Worm (Caenorhabditis elegans) whole organism, L3 larva: ENCODE measurements around the gene byn-1.
A peak's percentile ranks its signal among the peaks of the same experiment; 100 is the strongest.

Source experiments
- R02D3.7 ChIP-seq: fragments of 150-350 bp; optimal IDR thresholded peaks from 2 replicates; lab custom pipeline; 2014; ENCODE audit warnings: missing biosample characterization, missing genetic modification characterization
- ZK546.5 ChIP-seq: sonication (generic microtip); optimal IDR thresholded peaks from 2 replicates; lab custom pipeline; 2017; ENCODE audit warnings: missing biosample characterization, missing genetic modification characterization
- aly-2 ChIP-seq: fragments of 150-350 bp; optimal IDR thresholded peaks from 2 replicates; lab custom pipeline; 2014; ENCODE audit warnings: missing biosample characterization, missing genetic modification characterization
- ama-1 ChIP-seq: fragments of 150-350 bp; optimal IDR thresholded peaks from 2 replicates; lab custom pipeline; 2018
- ceh-16 ChIP-seq: sonication (generic microtip); optimal IDR thresholded peaks from 2 replicates; lab custom pipeline; 2017; ENCODE audit warnings: missing biosample characterization, missing genetic modification characterization
- ceh-82 ChIP-seq: fragments of 150-350 bp; optimal IDR thresholded peaks from 2 replicates; lab custom pipeline; 2014; ENCODE audit warnings: missing biosample characterization, missing genetic modification characterization
- ceh-9 ChIP-seq: sonication (generic microtip); optimal IDR thresholded peaks from 2 replicates; lab custom pipeline; 2018; ENCODE audit warnings: missing biosample characterization, missing genetic modification characterization
- daf-12 ChIP-seq: fragments of 150-350 bp; optimal IDR thresholded peaks from 2 replicates; lab custom pipeline; 2014; ENCODE audit warnings: missing biosample characterization, missing genetic modification reagents, missing genetic modification characterization
- egl-27 ChIP-seq: sonication (generic microtip); optimal IDR thresholded peaks from 4 replicates; lab custom pipeline; 2017; ENCODE audit warnings: missing biosample characterization, missing genetic modification reagents, missing genetic modification characterization
- egl-5 ChIP-seq: fragments of 150-350 bp; optimal IDR thresholded peaks from 2 replicates; lab custom pipeline; 2017; ENCODE audit warnings: missing biosample characterization, missing genetic modification reagents, missing genetic modification characterization, inconsistent platforms
- elt-1 ChIP-seq: fragments of 150-350 bp; optimal IDR thresholded peaks from 2 replicates; lab custom pipeline; 2014; ENCODE audit warnings: missing biosample characterization, missing genetic modification characterization
- elt-2 ChIP-seq: sonication (generic microtip); optimal IDR thresholded peaks from 2 replicates; lab custom pipeline; 2016; ENCODE audit warnings: missing genetic modification reagents, mild to moderate bottlenecking, missing genetic modification characterization, missing compliant biosample characterization
- elt-3 ChIP-seq, 3 experiments: fragments of 150-350 bp in 1 of 3; sonication (generic microtip) in 2 of 3; optimal IDR thresholded peaks; 2 replicates in 2 of 3; 4 replicates in 1 of 3; lab custom pipeline; 2014 to 2017; ENCODE audit warnings: missing biosample characterization in 3 of 3, missing genetic modification characterization in 3 of 3
- eor-1 ChIP-seq, 2 experiments: fragments of 150-350 bp; optimal IDR thresholded peaks; 2 replicates each; lab custom pipeline; 2014 to 2018; ENCODE audit warnings: missing biosample characterization in 2 of 2, missing genetic modification characterization in 2 of 2
- fkh-10 ChIP-seq: sonication (generic microtip); optimal IDR thresholded peaks from 2 replicates; lab custom pipeline; 2017; ENCODE audit warnings: missing biosample characterization, missing genetic modification reagents, missing genetic modification characterization
- fkh-2 ChIP-seq: fragments of 150-350 bp; optimal IDR thresholded peaks from 2 replicates; lab custom pipeline; 2014; ENCODE audit warnings: missing biosample characterization, missing genetic modification reagents, missing genetic modification characterization
- fos-1 ChIP-seq: fragments of 150-350 bp; optimal IDR thresholded peaks from 2 replicates; lab custom pipeline; 2014; ENCODE audit warnings: missing biosample characterization, missing genetic modification characterization
- hmg-11 ChIP-seq: sonication (generic microtip); optimal IDR thresholded peaks from 2 replicates; lab custom pipeline; 2016; ENCODE audit warnings: missing genetic modification characterization, missing compliant biosample characterization
- lin-15B ChIP-seq: fragments of 150-350 bp; optimal IDR thresholded peaks from 2 replicates; lab custom pipeline; 2014; ENCODE audit warnings: missing biosample characterization, missing genetic modification characterization
- lin-39 ChIP-seq: fragments of 150-350 bp; optimal IDR thresholded peaks from 2 replicates; lab custom pipeline; 2018; ENCODE audit warnings: missing biosample characterization, missing genetic modification reagents, missing genetic modification characterization
- lsy-12 ChIP-seq: sonication (generic microtip); optimal IDR thresholded peaks from 2 replicates; lab custom pipeline; 2016; ENCODE audit warnings: mild to moderate bottlenecking, missing genetic modification characterization, missing compliant biosample characterization
- mdl-1 ChIP-seq: fragments of 150-350 bp; optimal IDR thresholded peaks from 2 replicates; lab custom pipeline; 2014; ENCODE audit warnings: missing biosample characterization, missing genetic modification characterization
- mml-1 ChIP-seq: fragments of 150-350 bp; sonication (generic microtip); optimal IDR thresholded peaks from 3 replicates; lab custom pipeline; 2014; ENCODE audit warnings: missing biosample characterization, missing genetic modification characterization
- nhr-11 ChIP-seq: fragments of 150-350 bp; optimal IDR thresholded peaks from 2 replicates; lab custom pipeline; 2014; ENCODE audit warnings: missing biosample characterization, missing genetic modification characterization
- nhr-12 ChIP-seq: fragments of 150-350 bp; optimal IDR thresholded peaks from 2 replicates; lab custom pipeline; 2014; ENCODE audit warnings: missing biosample characterization, missing genetic modification characterization
- nhr-23 ChIP-seq: fragments of 150-350 bp; optimal IDR thresholded peaks from 2 replicates; lab custom pipeline; 2014; ENCODE audit warnings: missing biosample characterization, missing genetic modification reagents, missing genetic modification characterization
- nhr-237 ChIP-seq: fragments of 150-350 bp; optimal IDR thresholded peaks from 2 replicates; lab custom pipeline; 2014; ENCODE audit warnings: missing biosample characterization, missing genetic modification characterization
- nhr-25 ChIP-seq: sonication (generic microtip); optimal IDR thresholded peaks from 2 replicates; lab custom pipeline; 2017; ENCODE audit warnings: missing biosample characterization, missing genetic modification characterization
- nhr-43 ChIP-seq: sonication (generic microtip); optimal IDR thresholded peaks from 2 replicates; lab custom pipeline; 2016; ENCODE audit warnings: mild to moderate bottlenecking, missing genetic modification characterization, missing compliant biosample characterization; ENCODE audit not compliant: poor library complexity, severe bottlenecking
- nhr-67 ChIP-seq: fragments of 150-350 bp; optimal IDR thresholded peaks from 2 replicates; lab custom pipeline; 2014; ENCODE audit warnings: missing biosample characterization, missing genetic modification characterization
- nhr-76 ChIP-seq: fragments of 150-350 bp; sonication (generic microtip); optimal IDR thresholded peaks from 5 replicates; lab custom pipeline; 2014; ENCODE audit warnings: missing biosample characterization, missing genetic modification characterization
- nhr-77 ChIP-seq: fragments of 150-350 bp; optimal IDR thresholded peaks from 2 replicates; lab custom pipeline; 2014; ENCODE audit warnings: missing biosample characterization, missing genetic modification characterization
- pha-4 ChIP-seq: fragments of 150-350 bp; optimal IDR thresholded peaks from 2 replicates; lab custom pipeline; 2014; ENCODE audit warnings: missing biosample characterization, missing genetic modification reagents, missing genetic modification characterization
- pqm-1 ChIP-seq: fragments of 150-350 bp; optimal IDR thresholded peaks from 2 replicates; lab custom pipeline; 2017; ENCODE audit warnings: missing biosample characterization, missing genetic modification characterization, inconsistent platforms
- sea-2 ChIP-seq: fragments of 150-350 bp; sonication (generic microtip); optimal IDR thresholded peaks from 4 replicates; lab custom pipeline; 2014; ENCODE audit warnings: missing biosample characterization, missing genetic modification reagents, missing genetic modification characterization
- skn-1 ChIP-seq: fragments of 150-350 bp; optimal IDR thresholded peaks from 2 replicates; lab custom pipeline; 2014; ENCODE audit warnings: missing biosample characterization, missing genetic modification characterization
- snpc-4 ChIP-seq: fragments of 150-350 bp; optimal IDR thresholded peaks from 2 replicates; lab custom pipeline; 2014; ENCODE audit warnings: missing biosample characterization, missing genetic modification characterization
- tbx-2 ChIP-seq: sonication (generic microtip); optimal IDR thresholded peaks from 2 replicates; lab custom pipeline; 2016; ENCODE audit warnings: mild to moderate bottlenecking, missing genetic modification characterization, missing compliant biosample characterization
- unc-39 ChIP-seq: sonication (generic microtip); optimal IDR thresholded peaks from 4 replicates; lab custom pipeline; 2017; ENCODE audit warnings: missing biosample characterization, missing genetic modification characterization
- unc-62 ChIP-seq: fragments of 150-350 bp; sonication (generic microtip); optimal IDR thresholded peaks from 4 replicates; lab custom pipeline; 2014; ENCODE audit warnings: missing biosample characterization, missing genetic modification reagents, missing genetic modification characterization
- zag-1 ChIP-seq: fragments of 150-350 bp; optimal IDR thresholded peaks from 2 replicates; lab custom pipeline; 2014; ENCODE audit warnings: missing biosample characterization, missing genetic modification characterization
- ztf-4 ChIP-seq: fragments of 150-350 bp; optimal IDR thresholded peaks from 2 replicates; lab custom pipeline; 2014; ENCODE audit warnings: missing biosample characterization, missing genetic modification characterization

The byn-1 gene

DNA sequence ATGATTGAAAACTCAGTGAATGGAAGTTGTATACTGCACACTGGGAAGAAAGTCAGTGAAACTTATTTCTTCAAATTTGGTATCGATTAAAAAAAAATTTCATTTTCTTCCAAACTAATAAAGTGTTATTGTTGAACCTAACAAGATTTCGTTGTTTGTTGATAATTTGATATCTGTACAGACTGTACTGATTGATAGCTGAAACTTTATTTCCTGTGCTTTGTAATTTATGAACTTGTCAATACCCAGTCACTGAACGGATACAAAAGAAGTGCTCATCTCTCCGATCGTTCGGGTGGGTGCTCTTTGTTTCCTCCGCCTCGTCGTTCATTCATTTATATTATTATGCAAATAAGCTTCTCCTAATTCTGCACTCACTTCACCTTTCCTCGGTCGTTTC, 37.3 kb downstream of the byn-1 start, which contains the start of gene F31E3.12:
Gene F31E3.12, plus strand, starts transcription at position 301 of the 400 bp plus-strand sequence.
- TF ChIP-seq nhr-77 (tag; lab: Kevin White, UChicago) (no peak), nhr-11 (no peak), tbx-2 (tag; lab: Kevin White, UChicago) (no peak), ceh-16 (tag; lab: Kevin White, UChicago) (no peak), ceh-9 (no peak), elt-3 (tag; optimal IDR thresholded peaks at IDR 0.05; lab: Kevin White, UChicago) (no peak), fkh-10 (GFP tag; lab: Kevin White, UChicago) (no peak), pqm-1 (tag; lab: Kevin White, UChicago) (no peak), nhr-67 (no peak), unc-62 (no peak), pha-4 (no peak), skn-1 (tag; lab: Kevin White, UChicago) (no peak), ceh-82 (tag; lab: Kevin White, UChicago) (no peak), nhr-237 (tag; lab: Kevin White, UChicago) (no peak)

DNA sequence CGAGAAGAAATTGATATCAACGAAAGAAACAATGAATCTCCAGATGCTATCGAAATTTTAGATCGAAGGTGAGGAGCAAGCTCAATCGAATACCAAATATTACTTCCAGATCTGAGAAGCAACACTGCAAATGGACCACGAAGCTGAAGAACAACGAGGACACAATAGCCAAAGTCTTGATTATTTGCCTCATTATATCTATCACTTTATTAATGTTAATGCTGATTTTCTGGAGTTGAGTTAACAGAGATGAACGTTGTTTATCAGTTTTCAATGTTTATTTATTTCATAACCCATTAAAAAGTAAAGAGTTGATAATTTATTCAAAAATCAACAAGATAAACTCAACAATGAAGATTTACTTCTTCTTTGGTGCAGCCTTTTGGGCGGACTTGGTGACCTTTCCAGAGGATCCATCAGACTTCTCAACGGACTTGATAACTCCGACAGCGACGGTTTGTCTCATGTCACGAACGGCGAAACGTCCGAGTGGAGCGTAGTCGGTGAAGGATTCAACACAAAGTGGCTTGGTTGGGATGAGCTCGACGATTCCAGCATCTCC, 38.1 kb downstream of the byn-1 start:
- TF ChIP-seq ama-1 (lab: Kevin White, UChicago), result peak; percentile 89
- no peak for TF ChIP-seq R02D3.7 (tag; lab: Kevin White, UChicago)
- no peak for TF ChIP-seq lin-15B (tag; lab: Kevin White, UChicago)
- TF ChIP-seq fkh-2 (tag; lab: Kevin White, UChicago), result no peak
- TF ChIP-seq ZK546.5 (tag; lab: Kevin White, UChicago), result no peak
- TF ChIP-seq elt-2 (tag; lab: Kevin White, UChicago), result peak; percentile 9
- TF ChIP-seq lin-39 (tag; lab: Kevin White, UChicago), result no peak

DNA sequence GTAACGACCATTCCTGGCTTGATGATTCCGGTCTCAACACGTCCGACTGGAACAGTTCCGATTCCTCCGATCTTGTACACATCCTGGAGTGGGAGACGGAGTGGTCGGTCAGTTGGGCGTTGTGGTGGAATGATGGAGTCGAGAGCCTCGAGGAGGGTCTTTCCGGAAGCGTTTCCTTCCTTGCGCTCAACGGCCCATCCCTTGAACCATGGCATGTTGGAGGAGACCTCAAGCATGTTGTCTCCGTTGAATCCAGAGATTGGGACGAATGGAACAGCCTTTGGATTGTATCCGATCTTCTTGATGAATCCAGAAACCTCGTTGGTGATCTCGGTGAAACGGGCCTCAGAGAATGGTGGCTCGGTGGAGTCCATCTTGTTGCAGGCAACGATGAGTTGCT, 38.9 kb downstream of the byn-1 start:
- no peak for TF ChIP-seq nhr-43
- no peak for TF ChIP-seq nhr-11
- no peak for TF ChIP-seq ceh-9
- no peak for TF ChIP-seq nhr-237 (tag; lab: Kevin White, UChicago)
- no peak for TF ChIP-seq snpc-4
- no peak for TF ChIP-seq daf-12 (tag; lab: Kevin White, UChicago)
- no peak for TF ChIP-seq nhr-76 (tag; lab: Kevin White, UChicago)
- no peak for TF ChIP-seq aly-2 (tag; lab: Kevin White, UChicago)
- TF ChIP-seq unc-62, result no peak
- TF ChIP-seq ztf-4 (tag; lab: Kevin White, UChicago), result no peak
- TF ChIP-seq nhr-23 (tag; lab: Kevin White, UChicago), result no peak
- no peak for TF ChIP-seq hmg-11 (tag; lab: Kevin White, UChicago)
- no peak for TF ChIP-seq zag-1 (tag; lab: Kevin White, UChicago)
- TF ChIP-seq elt-1 (tag; lab: Kevin White, UChicago), result no peak
- TF ChIP-seq nhr-12 (tag; lab: Kevin White, UChicago), result no peak
- TF ChIP-seq, all 47 proteins: peak for 0

DNA sequence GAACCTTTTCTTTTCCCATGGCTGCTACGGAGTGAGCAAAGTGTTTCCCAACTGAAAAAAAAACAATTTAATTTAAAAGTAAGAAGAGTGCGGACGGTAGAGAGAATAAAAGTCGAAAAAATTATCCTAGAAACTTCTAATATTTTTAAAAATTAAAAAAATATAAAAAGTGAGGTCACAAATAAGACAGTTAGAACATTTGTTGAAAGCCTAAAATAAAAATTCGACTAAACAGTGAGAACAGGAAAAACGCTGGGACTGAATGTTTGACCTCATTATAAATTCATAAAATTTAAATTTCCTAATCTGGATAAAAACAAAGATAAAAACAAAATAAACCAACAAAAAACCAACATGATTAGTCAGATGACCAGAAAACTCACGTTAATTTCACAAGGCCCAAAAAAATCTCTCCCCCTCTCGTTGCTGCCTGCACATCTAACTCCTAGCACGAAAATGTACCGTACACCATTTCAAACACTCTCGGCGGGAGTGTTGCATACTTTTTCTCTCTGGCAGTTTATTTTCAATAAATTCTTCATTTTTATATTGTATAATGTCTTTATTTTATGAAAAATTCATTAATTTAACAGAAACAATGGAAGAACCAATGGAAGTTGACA, 40.0 kb downstream of the byn-1 start, which contains the start of the genes eef-1A.1 and rfc-4:
Gene eef-1A.1, minus strand, starts transcription at position 51 of the 623 bp plus-strand sequence.
Gene rfc-4, plus strand, starts transcription at position 592 of the 623 bp plus-strand sequence.
- peak; percentile 96 for TF ChIP-seq pqm-1 (tag; lab: Kevin White, UChicago)
- TF ChIP-seq skn-1 (tag; lab: Kevin White, UChicago), result peak; percentile 94
- peak; percentile 51 for TF ChIP-seq fos-1 (tag; lab: Kevin White, UChicago)
- TF ChIP-seq ceh-16 (tag; lab: Kevin White, UChicago), result peak; percentile 59
- TF ChIP-seq mdl-1, result peak; percentile 21
- no peak for TF ChIP-seq ceh-9
- peak; percentile 100 for TF ChIP-seq pha-4
- peak; percentile 90 for TF ChIP-seq fkh-10 (GFP tag; lab: Kevin White, UChicago)
- TF ChIP-seq egl-27 (tag; lab: Kevin White, UChicago), result peak; percentile 36
- TF ChIP-seq ceh-82 (tag; lab: Kevin White, UChicago), result peak; percentile 72
- peak; percentile 82 for TF ChIP-seq elt-2 (tag; lab: Kevin White, UChicago)
- peak; percentile 41 for TF ChIP-seq nhr-76 (tag; lab: Kevin White, UChicago)
- no peak for TF ChIP-seq zag-1 (tag; lab: Kevin White, UChicago)
- TF ChIP-seq tbx-2 (tag; lab: Kevin White, UChicago), result peak; percentile 71
- peak; percentile 99 for TF ChIP-seq nhr-23 (tag; lab: Kevin White, UChicago)
- peak; percentile 47 for TF ChIP-seq unc-62
- TF ChIP-seq snpc-4, result peak; percentile 91
- peak; percentile 19 for TF ChIP-seq nhr-77 (tag; lab: Kevin White, UChicago)
- no peak for TF ChIP-seq eor-1 (tag; optimal IDR thresholded peaks at IDR 0.05; lab: Kevin White, UChicago)
- TF ChIP-seq elt-3 (tag; optimal IDR thresholded peaks at IDR 0.05; lab: Kevin White, UChicago), result peak in 1 of 3 experiments; percentile 65
- TF ChIP-seq sea-2 (GFP tag; lab: Kevin White, UChicago), result no peak
- no peak for TF ChIP-seq mml-1 (tag; lab: Kevin White, UChicago)
- no peak for TF ChIP-seq unc-39
- TF ChIP-seq hmg-11 (tag; lab: Kevin White, UChicago), result peak; percentile 85
- peak; percentile 94 for TF ChIP-seq R02D3.7 (tag; lab: Kevin White, UChicago)
- TF ChIP-seq egl-5 (tag; lab: Kevin White, UChicago), result peak; percentile 99
- no peak for TF ChIP-seq nhr-237 (tag; lab: Kevin White, UChicago)
- peak; percentile 99 for TF ChIP-seq lin-15B (tag; lab: Kevin White, UChicago)
- peak; percentile 70 for TF ChIP-seq elt-1 (tag; lab: Kevin White, UChicago)
- peak; percentile 86 for TF ChIP-seq nhr-43
- TF ChIP-seq nhr-12 (tag; lab: Kevin White, UChicago), result no peak
- TF ChIP-seq daf-12 (tag; lab: Kevin White, UChicago), result no peak
- peak; percentile 59 for TF ChIP-seq aly-2 (tag; lab: Kevin White, UChicago)
- TF ChIP-seq nhr-25 (tag; lab: Kevin White, UChicago), result peak; percentile 98
- TF ChIP-seq nhr-67, result no peak
- peak; percentile 95 for TF ChIP-seq lsy-12
